Fruit fly (Drosophila melanogaster) whole organism, embryonic: ENCODE data around the gene cass.

ENCODE experiments used
- Bdp1 ChIP-seq: fragments of 200-800 bp; sonication (Bioruptor generic); optimal IDR thresholded peaks from 3 replicates; lab custom pipeline; 2016; ENCODE audit warnings: missing biosample characterization, missing genetic modification characterization
- Bgb ChIP-seq: fragments of 200-800 bp; sonication (Bioruptor generic); IDR thresholded peaks from 2 replicates; pipeline ENCODE4 v1.3.6; 2022; ENCODE audit warnings: missing biosample characterization, missing genetic modification characterization; ENCODE audit not compliant: partially characterized antibody
- CG1024 ChIP-seq: fragments of 200-800 bp; sonication (Bioruptor generic); IDR thresholded peaks from 2 replicates; pipeline ENCODE4 v1.3.6; 2022; ENCODE audit warnings: missing biosample characterization, missing genetic modification characterization
- CG10274 ChIP-seq: fragments of 200-800 bp; sonication (Bioruptor generic); optimal IDR thresholded peaks from 3 replicates; lab custom pipeline; 2017; ENCODE audit warnings: missing biosample characterization, mild to moderate bottlenecking, missing genetic modification characterization
- CG10543 ChIP-seq: fragments of 200-800 bp; sonication (Bioruptor generic); optimal IDR thresholded peaks from 3 replicates; lab custom pipeline; 2017; ENCODE audit warnings: missing biosample characterization, mild to moderate bottlenecking, missing genetic modification characterization, moderate library complexity
- CG10565 ChIP-seq: fragments of 200-800 bp; sonication (Bioruptor generic); optimal IDR thresholded peaks from 3 replicates; lab custom pipeline; 2016; ENCODE audit warnings: missing biosample characterization, mild to moderate bottlenecking, missing genetic modification characterization
- CG15011 ChIP-seq: fragments of 200-800 bp; sonication (Bioruptor generic); optimal IDR thresholded peaks from 3 replicates; lab custom pipeline; 2018; ENCODE audit warnings: missing biosample characterization, mild to moderate bottlenecking, missing genetic modification characterization
- CG15073 ChIP-seq: fragments of 200-800 bp; sonication (Bioruptor generic); optimal IDR thresholded peaks from 2 replicates; lab custom pipeline; 2016; ENCODE audit warnings: missing biosample characterization, missing genetic modification characterization
- CG1602 ChIP-seq: fragments of 200-800 bp; sonication (Bioruptor generic); optimal IDR thresholded peaks from 3 replicates; lab custom pipeline; 2016; ENCODE audit warnings: missing biosample characterization, missing genetic modification characterization
- CG2120 ChIP-seq: fragments of 200-800 bp; sonication (Bioruptor generic); optimal IDR thresholded peaks from 3 replicates; lab custom pipeline; 2016; ENCODE audit warnings: missing biosample characterization, missing genetic modification characterization
- CG31365 ChIP-seq: fragments of 200-800 bp; sonication (Bioruptor generic); optimal IDR thresholded peaks from 2 replicates; lab custom pipeline; 2018; ENCODE audit warnings: missing biosample characterization, mild to moderate bottlenecking, missing genetic modification characterization
- CG32532 ChIP-seq: fragments of 200-800 bp; sonication (Bioruptor generic); IDR thresholded peaks from 2 replicates; pipeline ENCODE4 v1.3.6; 2022; ENCODE audit warnings: missing biosample characterization, missing genetic modification characterization
- CG3281 ChIP-seq: fragments of 200-800 bp; sonication (Bioruptor generic); optimal IDR thresholded peaks from 3 replicates; lab custom pipeline; 2017; ENCODE audit warnings: missing biosample characterization, mild to moderate bottlenecking, missing genetic modification characterization
- CG3995 ChIP-seq: fragments of 200-800 bp; sonication (Bioruptor generic); optimal IDR thresholded peaks from 3 replicates; lab custom pipeline; 2016; ENCODE audit warnings: missing biosample characterization, missing genetic modification characterization
- CG6175 ChIP-seq: fragments of 200-800 bp; sonication (Bioruptor generic); IDR thresholded peaks from 3 replicates; pipeline ENCODE4 v1.3.6; 2022; ENCODE audit warnings: missing biosample characterization, missing genetic modification characterization
- CG6683 ChIP-seq: fragments of 200-800 bp; sonication (Bioruptor generic); optimal IDR thresholded peaks from 2 replicates; lab custom pipeline; 2017; ENCODE audit warnings: missing biosample characterization, mild to moderate bottlenecking, missing genetic modification characterization, missing genetic modification reagents
- CG6689 ChIP-seq: fragments of 200-800 bp; sonication (Bioruptor generic); IDR thresholded peaks from 2 replicates; pipeline ENCODE4 v1.3.6; 2022; ENCODE audit warnings: missing biosample characterization, missing genetic modification characterization
- D19A ChIP-seq: fragments of 200-800 bp; optimal IDR thresholded peaks from 3 replicates; lab custom pipeline; 2019; ENCODE audit warnings: missing biosample characterization, mild to moderate bottlenecking, missing genetic modification characterization, moderate library complexity
- Drgx ChIP-seq: fragments of 200-800 bp; sonication (Bioruptor generic); IDR thresholded peaks from 2 replicates; pipeline ENCODE4 v1.3.6; 2022; ENCODE audit warnings: missing biosample characterization, missing genetic modification characterization
- Ets97D ChIP-seq: fragments of 200-800 bp; sonication (Bioruptor generic); optimal IDR thresholded peaks from 3 replicates; lab custom pipeline; 2016; ENCODE audit warnings: missing biosample characterization, missing genetic modification characterization
- Hmx ChIP-seq: fragments of 200-800 bp; sonication (Bioruptor generic); optimal IDR thresholded peaks from 2 replicates; lab custom pipeline; 2016; ENCODE audit warnings: missing biosample characterization, missing genetic modification characterization
- Lpt ChIP-seq: fragments of >200 bp; optimal IDR thresholded peaks from 2 replicates; lab custom pipeline; 2018; ENCODE audit warnings: missing biosample characterization, missing genetic modification characterization
- MESR4 ChIP-seq: fragments of 200-800 bp; sonication (Bioruptor generic); optimal IDR thresholded peaks from 2 replicates; lab custom pipeline; 2018; ENCODE audit warnings: missing biosample characterization, mild to moderate bottlenecking, missing genetic modification characterization, moderate library complexity
- NK7.1 ChIP-seq: fragments of 200-800 bp; sonication (Bioruptor generic); optimal IDR thresholded peaks from 3 replicates; lab custom pipeline; 2016; ENCODE audit warnings: missing biosample characterization, missing genetic modification characterization
- Ravus ChIP-seq: fragments of 200-800 bp; sonication (Bioruptor generic); IDR thresholded peaks from 2 replicates; pipeline ENCODE4 v1.3.6; 2022; ENCODE audit warnings: missing biosample characterization, missing genetic modification characterization
- Xbp1 ChIP-seq: fragments of 200-800 bp; sonication (Bioruptor generic); optimal IDR thresholded peaks from 3 replicates; lab custom pipeline; 2016; ENCODE audit warnings: missing biosample characterization, mild to moderate bottlenecking, missing genetic modification characterization
- bbx ChIP-seq: fragments of 200-800 bp; sonication (Bioruptor generic); IDR thresholded peaks from 2 replicates; pipeline ENCODE4 v1.3.6; 2022; ENCODE audit warnings: missing biosample characterization, missing genetic modification characterization; ENCODE audit not compliant: partially characterized antibody
- cg ChIP-seq: fragments of 200-800 bp; sonication (Bioruptor generic); optimal IDR thresholded peaks from 3 replicates; lab custom pipeline; 2019; ENCODE audit warnings: missing biosample characterization, mild to moderate bottlenecking, missing genetic modification characterization, moderate library complexity
- chinmo ChIP-seq: fragments of 200-800 bp; sonication (Bioruptor generic); IDR thresholded peaks from 4 replicates; pipeline ENCODE4 v1.3.6; 2022; ENCODE audit warnings: missing biosample characterization, missing genetic modification characterization; ENCODE audit not compliant: partially characterized antibody
- dimm ChIP-seq: fragments of 200-800 bp; sonication (Bioruptor generic); IDR thresholded peaks from 2 replicates; pipeline ENCODE4 v1.3.6; 2022; ENCODE audit warnings: missing biosample characterization, missing genetic modification characterization
- dmrt99B ChIP-seq: fragments of 200-800 bp; sonication (Bioruptor generic); optimal IDR thresholded peaks from 2 replicates; lab custom pipeline; 2018; ENCODE audit warnings: missing biosample characterization, mild to moderate bottlenecking, missing genetic modification characterization, moderate library complexity
- dpn ChIP-seq, 2 experiments: fragments of 200-800 bp; sonication (Bioruptor generic); optimal IDR thresholded peaks; 3 replicates each; lab custom pipeline; 2016; ENCODE audit warnings: missing biosample characterization in 2 of 2, missing genetic modification characterization in 2 of 2
- dysf ChIP-seq: fragments of 200-800 bp; sonication (Bioruptor generic); IDR thresholded peaks from 3 replicates; pipeline ENCODE4 v1.3.6; 2022; ENCODE audit warnings: missing biosample characterization, missing genetic modification characterization
- fd96Cb ChIP-seq: fragments of 200-800 bp; sonication (Bioruptor generic); optimal IDR thresholded peaks from 2 replicates; lab custom pipeline; 2018; ENCODE audit warnings: missing biosample characterization, mild to moderate bottlenecking, missing genetic modification characterization, moderate library complexity
- gem ChIP-seq: fragments of 200-800 bp; sonication (Bioruptor generic); optimal IDR thresholded peaks from 2 replicates; lab custom pipeline; 2019; ENCODE audit warnings: missing biosample characterization, mild to moderate bottlenecking, missing genetic modification characterization, moderate library complexity
- gro ChIP-seq: fragments of 200-800 bp; sonication (Bioruptor generic); optimal IDR thresholded peaks from 2 replicates; lab custom pipeline; 2016; ENCODE audit warnings: missing biosample characterization, missing genetic modification characterization
- insv ChIP-seq, 2 experiments: fragments of 200-800 bp; sonication (Bioruptor generic); optimal IDR thresholded peaks; 3 replicates each; lab custom pipeline; 2016 to 2018; ENCODE audit warnings: missing biosample characterization in 2 of 2, missing genetic modification characterization in 2 of 2
- jing ChIP-seq: fragments of 200-800 bp; sonication (Bioruptor generic); optimal IDR thresholded peaks from 2 replicates; lab custom pipeline; 2018; ENCODE audit warnings: missing biosample characterization, mild to moderate bottlenecking, missing genetic modification characterization
- kni ChIP-seq: fragments of 200-800 bp; sonication (Bioruptor generic); optimal IDR thresholded peaks from 3 replicates; lab custom pipeline; 2017; ENCODE audit warnings: mild to moderate bottlenecking, missing biosample characterization, missing genetic modification reagents, missing genetic modification characterization
- lola ChIP-seq, 3 experiments: fragments of >200 bp in 2 of 3; fragments of 200-800 bp in 1 of 3; sonication (Bioruptor generic) in 1 of 3; optimal IDR thresholded peaks; 2 replicates each; lab custom pipeline; 2017 to 2019; ENCODE audit warnings: missing biosample characterization in 3 of 3, missing genetic modification characterization in 3 of 3, mild to moderate bottlenecking in 1 of 3, moderate library complexity in 1 of 3
- luna ChIP-seq: fragments of 200-800 bp; sonication (Bioruptor generic); optimal IDR thresholded peaks from 2 replicates; lab custom pipeline; 2016; ENCODE audit warnings: missing biosample characterization, missing genetic modification characterization
- maf-S ChIP-seq: fragments of 200-800 bp; sonication (Bioruptor generic); optimal IDR thresholded peaks from 2 replicates; lab custom pipeline; 2016; ENCODE audit warnings: missing biosample characterization, missing genetic modification characterization
- otp ChIP-seq: fragments of 200-800 bp; sonication (Bioruptor generic); IDR thresholded peaks from 3 replicates; pipeline ENCODE4, ENCODE4 v1.3.6; 2022; ENCODE audit warnings: missing biosample characterization, missing genetic modification characterization
- peb ChIP-seq: fragments of 200-800 bp; sonication (Bioruptor generic); IDR thresholded peaks from 2 replicates; pipeline ENCODE4 v1.3.6; 2022; ENCODE audit warnings: missing biosample characterization, missing genetic modification characterization
- phol ChIP-seq: fragments of 200-800 bp; sonication (Bioruptor generic); optimal IDR thresholded peaks from 3 replicates; lab custom pipeline; 2018; ENCODE audit warnings: missing biosample characterization, mild to moderate bottlenecking, missing genetic modification characterization, moderate library complexity
- sc ChIP-seq, 3 experiments: fragments of >200 bp in 2 of 3; fragments of 200-800 bp in 1 of 3; sonication (Bioruptor generic) in 1 of 3; optimal IDR thresholded peaks; 2 replicates in 2 of 3; 3 replicates in 1 of 3; lab custom pipeline; 2017; ENCODE audit warnings: mild to moderate bottlenecking in 1 of 3, missing biosample characterization in 1 of 3, missing genetic modification characterization in 1 of 3, missing genetic modification reagents in 1 of 3
- sisA ChIP-seq: fragments of 200-800 bp; sonication (Bioruptor generic); IDR thresholded peaks from 2 replicates; pipeline ENCODE4 v1.3.6; 2022; ENCODE audit warnings: missing biosample characterization, missing genetic modification characterization
- wor ChIP-seq: fragments of 200-800 bp; sonication (Bioruptor generic); IDR thresholded peaks from 2 replicates; pipeline ENCODE4 v1.3.6; 2022; ENCODE audit warnings: missing biosample characterization, missing genetic modification characterization

cass gene

DNA sequence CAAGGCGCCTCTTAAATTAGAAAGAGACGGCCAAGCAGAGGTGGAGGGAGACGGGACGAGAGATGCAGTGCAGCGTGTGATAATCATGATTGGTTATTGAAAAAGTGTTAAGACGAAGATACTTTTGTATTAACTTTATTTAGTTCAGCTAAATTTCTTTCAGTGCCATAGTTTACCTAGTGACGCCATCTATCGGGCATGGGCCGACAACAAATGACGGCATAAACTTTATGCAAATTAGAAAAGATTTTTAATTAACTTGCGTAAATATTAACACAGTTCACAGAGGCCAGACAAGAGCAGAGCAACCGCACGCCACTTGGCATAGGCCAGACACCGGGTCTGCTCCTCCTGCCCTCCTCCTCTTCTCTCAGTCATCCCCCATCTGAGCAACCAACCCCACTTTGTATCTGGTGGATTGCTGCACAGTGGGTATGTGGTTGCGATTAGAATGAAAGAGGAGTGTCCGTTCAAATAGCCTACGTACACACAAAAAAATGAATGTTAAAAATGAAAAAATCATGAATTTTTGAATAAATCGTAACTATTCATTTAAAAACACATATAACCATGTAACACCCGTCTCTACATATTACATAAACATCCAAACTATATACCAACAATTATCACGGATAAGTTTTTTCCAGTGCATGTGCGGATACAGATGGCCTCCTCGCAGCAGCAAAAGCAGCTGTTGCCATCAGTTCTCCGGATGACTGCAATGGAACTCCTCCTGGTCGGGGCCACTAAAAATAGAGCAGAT lies 11.6 kb downstream of the cass start (continued):
- peak; percentile 60; the same call in 1 of the 2 replicates for TF ChIP-seq peb (GFP tag; lab: Robert Waterston, UW)
- peak; percentile 71 for TF ChIP-seq CG1602 (GFP tag; lab: Kevin White, UChicago)
- TF ChIP-seq insv (GFP tag; optimal IDR thresholded peaks at IDR 0.05; lab: Kevin White, UChicago), result no peak
- TF ChIP-seq dimm (GFP tag; lab: Robert Waterston, UW), result peak; percentile 62; the same call in 1 of the 2 replicates
- peak; percentile 85 for TF ChIP-seq dysf
- peak; percentile 76 for TF ChIP-seq NK7.1 (GFP tag; lab: Kevin White, UChicago)
- peak; percentile 40 for TF ChIP-seq gro (GFP tag; lab: Kevin White, UChicago)
- TF ChIP-seq Bgb, result no peak
- TF ChIP-seq cg (GFP tag; lab: Kevin White, UChicago), result no peak
- peak; percentile 69 for TF ChIP-seq jing (GFP tag; lab: Kevin White, UChicago)
- no peak for TF ChIP-seq sc (optimal IDR thresholded peaks at IDR 0.05; lab: Kevin White, UChicago)
- peak; percentile 73 for TF ChIP-seq sc (GFP tag; optimal IDR thresholded peaks at IDR 0.05; lab: Kevin White, UChicago)
- TF ChIP-seq CG10565 (GFP tag; lab: Kevin White, UChicago), result peak; percentile 7
- TF ChIP-seq gem, result peak; percentile 91
- no peak for TF ChIP-seq bbx (GFP tag; lab: Robert Waterston, UW)
- peak; percentile 87 for TF ChIP-seq fd96Cb (tag; lab: Kevin White, UChicago)
- peak; percentile 88 for TF ChIP-seq Drgx (GFP tag; lab: Robert Waterston, UW)
- TF ChIP-seq lola (GFP tag; optimal IDR thresholded peaks at IDR 0.05; lab: Kevin White, UChicago), result peak in 1 of 3 experiments; percentile 81
- peak; percentile 72 for TF ChIP-seq CG32532 (GFP tag; lab: Robert Waterston, UW)
- peak; percentile 87 for TF ChIP-seq phol
- peak; percentile 90 for TF ChIP-seq dmrt99B
- peak; percentile 41 for TF ChIP-seq CG15011 (GFP tag; lab: Kevin White, UChicago)
- peak; percentile 75 for TF ChIP-seq CG3281
- peak; percentile 56 for TF ChIP-seq maf-S
- TF ChIP-seq CG31365 (tag; lab: Kevin White, UChicago), result peak; percentile 17
- no peak for TF ChIP-seq chinmo (GFP tag; lab: Robert Waterston, UW)
- TF ChIP-seq otp (GFP tag; lab: Robert Waterston, UW), result peak; percentile 41; the same call in 1 of the 3 replicates
- TF ChIP-seq CG3995 (GFP tag; lab: Kevin White, UChicago), result no peak
- TF ChIP-seq CG15073, result peak; percentile 23
- TF ChIP-seq CG2120 (GFP tag; lab: Kevin White, UChicago), result peak; percentile 79
- TF ChIP-seq sisA (GFP tag; lab: Robert Waterston, UW), result peak; percentile 80
- peak; percentile 83 for TF ChIP-seq CG6689 (GFP tag; lab: Robert Waterston, UW)
- peak; percentile 85 for TF ChIP-seq D19A (tag; lab: Kevin White, UChicago)
- no peak for TF ChIP-seq luna (GFP tag; lab: Kevin White, UChicago)
- TF ChIP-seq kni (GFP tag; lab: Kevin White, UChicago), result no peak
- TF ChIP-seq CG10274, result no peak
- peak; percentile 78 for TF ChIP-seq Xbp1 (GFP tag; lab: Kevin White, UChicago)
- no peak for TF ChIP-seq Hmx (GFP tag; lab: Kevin White, UChicago)
- TF ChIP-seq Lpt (GFP tag; lab: Kevin White, UChicago), result no peak
- peak; percentile 78 for TF ChIP-seq wor (GFP tag; lab: Robert Waterston, UW)
- TF ChIP-seq CG6683 (GFP tag; lab: Kevin White, UChicago), result peak; percentile 53
- peak; percentile 75 for TF ChIP-seq CG1024 (GFP tag; lab: Robert Waterston, UW)
- TF ChIP-seq MESR4 (GFP tag; lab: Kevin White, UChicago), result no peak
- peak; percentile 76 to 82 for TF ChIP-seq dpn (GFP tag; optimal IDR thresholded peaks at IDR 0.05; lab: Kevin White, UChicago)
- TF ChIP-seq Ets97D (GFP tag; lab: Kevin White, UChicago), result peak; percentile 59
- 0 out of 3 replicates have a peak, but pooled peaks have one; percentile 35 for TF ChIP-seq CG6175
- TF ChIP-seq Bdp1, result peak; percentile 59
- no peak for TF ChIP-seq Ravus
- no peak for TF ChIP-seq CG10543 (GFP tag; lab: Kevin White, UChicago)
